Fruit fly (Drosophila melanogaster): ENCODE data around the gene CG5895.

Gene CG5895

DNA sequence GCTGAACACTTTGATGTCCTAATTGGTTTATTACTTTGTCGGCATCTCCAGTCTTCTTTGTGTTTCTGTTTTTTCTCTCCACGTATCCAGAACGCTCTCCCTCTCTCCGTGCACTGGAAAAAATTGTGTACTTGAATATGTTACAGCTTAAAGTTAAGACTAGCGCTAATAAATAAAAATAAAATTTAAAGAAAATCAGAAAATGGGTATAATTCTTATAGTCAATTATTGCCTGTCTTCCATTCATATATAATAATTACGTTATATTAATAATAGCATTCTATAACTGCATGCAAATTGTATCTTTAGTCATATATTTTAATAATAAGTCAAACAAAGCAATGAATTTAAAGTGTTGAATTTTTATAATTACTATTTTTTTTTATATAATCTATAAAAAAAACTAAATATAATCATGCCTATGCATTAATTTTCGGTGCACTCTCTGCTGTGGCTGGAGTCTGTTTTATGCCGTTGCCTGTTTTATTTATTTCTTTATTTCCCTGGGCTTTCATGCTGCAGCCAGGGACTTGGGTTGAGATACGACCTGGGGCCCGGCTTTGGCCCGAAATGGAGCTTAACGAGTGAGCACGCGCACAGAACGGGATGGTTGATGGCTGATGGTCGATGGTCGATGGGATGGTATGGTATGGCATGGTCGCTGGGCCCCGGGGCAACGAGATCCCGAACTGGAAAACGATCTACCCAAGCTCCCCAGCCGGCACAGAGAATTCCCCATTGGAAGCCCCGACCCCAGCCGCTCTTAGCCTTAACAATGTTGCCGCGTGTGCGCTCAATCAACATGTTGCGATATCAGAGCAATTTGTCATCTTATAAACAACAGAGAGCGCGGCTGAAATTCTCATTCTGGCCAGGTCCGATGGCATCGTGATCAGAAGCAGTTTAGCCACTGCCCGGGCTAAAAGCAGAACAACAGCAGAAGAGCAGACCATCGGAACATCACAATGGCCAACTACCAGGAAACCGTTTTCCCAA, 19.2 kb upstream of the CG5895 start (continued):
- no peak for TF ChIP-seq D (optimal IDR thresholded peaks at IDR 0.05)
- TF ChIP-seq D (GFP tag; optimal IDR thresholded peaks at IDR 0.05) = peak; percentile 5
- TF ChIP-seq maf-S (GFP tag; optimal IDR thresholded peaks at IDR 0.05) = no peak
- no peak for TF ChIP-seq tio (GFP tag; optimal IDR thresholded peaks at IDR 0.05)
- TF ChIP-seq ftz-f1 (GFP tag; optimal IDR thresholded peaks at IDR 0.05) = no peak
- no peak for TF ChIP-seq Meics (GFP tag; optimal IDR thresholded peaks at IDR 0.05)
- TF ChIP-seq fd102C (GFP tag; optimal IDR thresholded peaks at IDR 0.05) = no peak
- TF ChIP-seq CG4854 (GFP tag; optimal IDR thresholded peaks at IDR 0.05) = no peak
- peak; percentile 45 for TF ChIP-seq CG9727 (GFP tag; optimal IDR thresholded peaks at IDR 0.05)
- no peak for TF ChIP-seq mld (GFP tag; IDR thresholded peaks at IDR 0.05; ENCODE audit: partially characterized antibody)
- no peak for TF ChIP-seq CG34422 (GFP tag; IDR thresholded peaks at IDR 0.05)
- no peak for TF ChIP-seq crc (GFP tag; optimal IDR thresholded peaks at IDR 0.05)
- no peak for TF ChIP-seq slou (GFP tag; optimal IDR thresholded peaks at IDR 0.05)
- TF ChIP-seq CG1832 (GFP tag; optimal IDR thresholded peaks at IDR 0.05) = peak; percentile 6
- TF ChIP-seq nom (GFP tag; optimal IDR thresholded peaks at IDR 0.05) = peak; percentile 31
- peak; percentile 87 for TF ChIP-seq CG18262 (tag; optimal IDR thresholded peaks at IDR 0.05)
- TF ChIP-seq TFAM (GFP tag; optimal IDR thresholded peaks at IDR 0.05) = no peak
- TF ChIP-seq CG4617 (GFP tag; optimal IDR thresholded peaks at IDR 0.05; ENCODE audit: borderline replicate concordance) = no peak
- TF ChIP-seq CG10979 (tag; optimal IDR thresholded peaks at IDR 0.05) = peak; percentile 80
- TF ChIP-seq gem (tag; optimal IDR thresholded peaks at IDR 0.05) = peak; percentile 59
- TF ChIP-seq dysf (GFP tag; IDR thresholded peaks at IDR 0.05) = 0 out of 3 replicates have a peak, but pooled peaks have one; percentile 21
- TF ChIP-seq az2 (GFP tag; optimal IDR thresholded peaks at IDR 0.05) = no peak
- TF ChIP-seq MESR4 (GFP tag; optimal IDR thresholded peaks at IDR 0.05) = no peak
- no peak for TF ChIP-seq insv (GFP tag; optimal IDR thresholded peaks at IDR 0.05)
- TF ChIP-seq trem (tag; optimal IDR thresholded peaks at IDR 0.05) = peak; percentile 55
- no peak for TF ChIP-seq CG10654 (GFP tag; optimal IDR thresholded peaks at IDR 0.05)
- TF ChIP-seq Poxn (GFP tag; IDR thresholded peaks at IDR 0.05) = no peak
- no peak for TF ChIP-seq cwo (GFP tag; optimal IDR thresholded peaks at IDR 0.05)
- no peak for TF ChIP-seq CG10321 (GFP tag; IDR thresholded peaks at IDR 0.05)
- no peak for TF ChIP-seq CG9932 (GFP tag; IDR thresholded peaks at IDR 0.05)
- TF ChIP-seq CG15601 (tag; optimal IDR thresholded peaks at IDR 0.05) = peak; percentile 8
- no peak for TF ChIP-seq Dek (tag; optimal IDR thresholded peaks at IDR 0.05)
- peak; percentile 19 for TF ChIP-seq CG2678 (tag; optimal IDR thresholded peaks at IDR 0.05)
- TF ChIP-seq CG9797 (GFP tag; optimal IDR thresholded peaks at IDR 0.05) = no peak
- TF ChIP-seq pho (GFP tag; optimal IDR thresholded peaks at IDR 0.05) = no peak
- TF ChIP-seq CG2116 (GFP tag; optimal IDR thresholded peaks at IDR 0.05) = no peak
- TF ChIP-seq CG8478 (optimal IDR thresholded peaks at IDR 0.05) = no peak
- no peak for TF ChIP-seq nerfin-2 (GFP tag; IDR thresholded peaks at IDR 0.05; ENCODE audit: partially characterized antibody)
- no peak for TF ChIP-seq CG7372 (GFP tag; IDR thresholded peaks at IDR 0.05)
- 0 out of 2 replicates have a peak, but pooled peaks have one; percentile 19 for TF ChIP-seq vvl (GFP tag; IDR thresholded peaks at IDR 0.05)
- TF ChIP-seq CG31224 (GFP tag; IDR thresholded peaks at IDR 0.05) = no peak
- peak; percentile 79 for TF ChIP-seq CG2712 (tag; optimal IDR thresholded peaks at IDR 0.05)
- no peak for TF ChIP-seq kni (GFP tag; optimal IDR thresholded peaks at IDR 0.05)
- TF ChIP-seq CG18619 (GFP tag; optimal IDR thresholded peaks at IDR 0.05) = no peak
- TF ChIP-seq lola (GFP tag; optimal IDR thresholded peaks at IDR 0.05) = peak in 1 of 3 experiments; percentile 69
- no peak for TF ChIP-seq NC2α (GFP tag; optimal IDR thresholded peaks at IDR 0.05)
- peak; percentile 30 for TF ChIP-seq CG7839 (tag; optimal IDR thresholded peaks at IDR 0.05)
- peak; percentile 58 for TF ChIP-seq phol (tag; optimal IDR thresholded peaks at IDR 0.05)
